Worm (Caenorhabditis elegans): Measurements from ENCODE around the gene srw-3.

The srw-3 gene

ce11 chrV:7734909-7735308 is 29.5 kb downstream of the srw-3 start, which contains the start of gene clic-1:
clic-1 (minus strand) TSS chrV:7734911.
- TF ChIP-seq jun-1 (tag; optimal IDR thresholded peaks at IDR 0.05) (no peak), tra-1 (GFP tag; IDR thresholded peaks at IDR 0.05) (no peak), lim-7 (GFP tag; IDR thresholded peaks at IDR 0.05) (no peak), mdt-29 (GFP tag; IDR thresholded peaks at IDR 0.05) (no peak), arid-1 (GFP tag; conservative IDR thresholded peaks at IDR 0.05) (no peak), zip-2 (tag; optimal IDR thresholded peaks at IDR 0.05) (no peak), T20F7.1 (GFP tag; optimal IDR thresholded peaks at IDR 0.05) (no peak), F26F4.8 (GFP tag; conservative IDR thresholded peaks at IDR 0.05) (no peak), zip-11 (GFP tag; IDR thresholded peaks at IDR 0.05) (no peak), mes-2 (tag; optimal IDR thresholded peaks at IDR 0.05; ENCODE audit: poor library complexity, severe bottlenecking) (peak; percentile 56), hmg-1.1 (GFP tag; IDR thresholded peaks at IDR 0.05) (peak; percentile 59; the same call in 1 of the 2 replicates), rbr-2 (tag; optimal IDR thresholded peaks at IDR 0.05) (peak; percentile 52), php-3 (GFP tag; IDR thresholded peaks at IDR 0.05) (0 out of 2 replicates have a peak, but pooled peaks have one; percentile 8), hif-1 (tag; optimal IDR thresholded peaks at IDR 0.05) (peak in 1 of 2 experiments; percentile 30), dpl-1 (GFP tag; optimal IDR thresholded peaks at IDR 0.05) (peak; percentile 92), hlh-30 (tag; optimal IDR thresholded peaks at IDR 0.05; ENCODE audit: insufficient read depth) (peak; percentile 74), zfp-3 (GFP tag; conservative IDR thresholded peaks at IDR 0.05) (no peak), daf-16 (GFP tag; optimal IDR thresholded peaks at IDR 0.05) (no peak), daf-16 (tag; optimal IDR thresholded peaks at IDR 0.05) (peak; percentile 31), madf-9 (GFP tag; conservative IDR thresholded peaks at IDR 0.05) (no peak), mxl-3 (GFP tag; optimal IDR thresholded peaks at IDR 0.05) (peak; percentile 48), ama-1 (optimal IDR thresholded peaks at IDR 0.05) (peak; percentile 36), mep-1 (tag; optimal IDR thresholded peaks at IDR 0.05) (peak; percentile 33), mdl-1 (tag; optimal IDR thresholded peaks at IDR 0.05) (peak in 1 of 2 experiments; percentile 37), fkh-10 (GFP tag; optimal IDR thresholded peaks at IDR 0.05) (peak; percentile 43), ceh-62 (tag; optimal IDR thresholded peaks at IDR 0.05) (no peak), aly-2 (tag; optimal IDR thresholded peaks at IDR 0.05) (no peak), nhr-76 (tag; optimal IDR thresholded peaks at IDR 0.05) (no peak), nhr-41 (GFP tag; IDR thresholded peaks at IDR 0.05) (no peak), daf-19 (GFP tag; conservative IDR thresholded peaks at IDR 0.05) (no peak), dmd-8 (GFP tag; IDR thresholded peaks at IDR 0.05) (no peak), ztf-7 (tag; optimal IDR thresholded peaks at IDR 0.05) (no peak), lin-1 (GFP tag; IDR thresholded peaks at IDR 0.05) (no peak), ZK546.5 (tag; optimal IDR thresholded peaks at IDR 0.05) (no peak), hlh-11 (tag; optimal IDR thresholded peaks at IDR 0.05) (peak; percentile 89), dve-1 (tag; optimal IDR thresholded peaks at IDR 0.05; ENCODE audit: insufficient read depth) (peak; percentile 29), nhr-6 (tag; optimal IDR thresholded peaks at IDR 0.05) (peak; percentile 16), nhr-28 (tag; optimal IDR thresholded peaks at IDR 0.05) (peak; percentile 65), lsy-2 (tag; optimal IDR thresholded peaks at IDR 0.05) (peak in 1 of 2 experiments; percentile 70), aha-1 (tag) (peak; percentile 22)

- TF ChIP-seq madf-9 (GFP tag; conservative IDR thresholded peaks at IDR 0.05), result no peak
- TF ChIP-seq unc-62 (GFP tag; optimal IDR thresholded peaks at IDR 0.05 in 1 of 2), result no peak
- TF ChIP-seq unc-62 (tag; optimal IDR thresholded peaks at IDR 0.05), result no peak
- TF ChIP-seq lin-1 (GFP tag; IDR thresholded peaks at IDR 0.05), result no peak
- TF ChIP-seq arid-1 (GFP tag; conservative IDR thresholded peaks at IDR 0.05), result no peak
- TF ChIP-seq ctbp-1 (GFP tag; IDR thresholded peaks at IDR 0.05), result no peak
Measured at ce11 chrV:7735319-7735718, 29.9 kb downstream of the srw-3 start, which contains the start of gene srr-10. srr-10 (plus strand) TSS chrV:7735619.

Measured in whole organism, L4 larva.